Fruit fly (Drosophila melanogaster): ENCODE results near the gene ppk26.

DNA sequence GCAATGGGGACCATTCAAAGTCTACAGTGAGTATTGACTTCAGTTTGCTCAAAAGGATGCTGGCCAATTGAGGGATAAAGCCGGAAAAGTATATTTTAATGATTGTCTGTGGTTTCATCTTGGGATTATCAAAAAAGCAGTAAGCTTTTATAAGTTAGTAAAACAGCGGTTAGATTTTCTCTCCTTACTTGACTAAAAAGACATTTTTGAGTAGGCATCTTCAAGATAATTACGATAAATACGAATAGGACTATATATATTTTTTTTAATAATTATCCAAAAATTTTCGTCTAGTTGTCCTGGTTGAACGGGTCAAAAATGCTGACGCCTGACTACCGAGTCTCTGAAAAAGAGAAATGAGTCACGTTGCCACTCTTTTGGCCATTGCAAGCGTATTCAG is 5.4 kb upstream of the ppk26 start, which contains the start of gene CG33278:
- TF ChIP-seq CG8478 (optimal IDR thresholded peaks at IDR 0.05) (no peak), pan (optimal IDR thresholded peaks at IDR 0.05) (no peak), EcR (GFP tag; optimal IDR thresholded peaks at IDR 0.05) (no peak), Dll (optimal IDR thresholded peaks at IDR 0.05) (no peak)

Measured in whole organism.